Worm (Caenorhabditis elegans): ENCODE results near the gene F33A8.7.

DNA sequence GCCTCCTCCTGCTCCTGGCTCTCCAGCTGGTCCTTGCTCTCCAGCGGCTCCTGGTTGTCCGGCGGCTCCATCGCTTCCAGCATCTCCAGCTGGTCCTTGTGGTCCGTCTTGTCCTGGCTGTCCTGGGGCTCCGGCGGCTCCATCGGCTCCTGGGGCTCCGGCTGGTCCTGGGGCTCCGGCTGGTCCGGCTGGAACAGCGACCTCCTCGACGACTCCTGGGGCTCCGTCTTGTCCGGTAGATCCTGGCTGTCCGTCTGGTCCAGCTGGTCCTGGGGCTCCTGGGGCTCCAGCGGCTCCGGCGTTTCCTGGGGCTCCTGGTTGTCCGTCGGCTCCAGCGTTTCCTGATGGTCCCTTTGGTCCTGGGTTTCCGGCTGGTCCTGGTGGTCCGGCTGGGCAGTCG lies 9.7 kb downstream of the F33A8.7 start:
- no peak for TF ChIP-seq elt-3 (tag; optimal IDR thresholded peaks at IDR 0.05)
- TF ChIP-seq nhr-76 (tag; optimal IDR thresholded peaks at IDR 0.05), result no peak
- TF ChIP-seq elt-1 (tag; optimal IDR thresholded peaks at IDR 0.05; ENCODE audit: borderline replicate concordance, insufficient read depth), result no peak
- no peak for TF ChIP-seq nhr-237 (tag; optimal IDR thresholded peaks at IDR 0.05)
- no peak for TF ChIP-seq lin-13 (tag; optimal IDR thresholded peaks at IDR 0.05)
- TF ChIP-seq unc-39 (tag; optimal IDR thresholded peaks at IDR 0.05), result no peak
- TF ChIP-seq blmp-1 (tag; optimal IDR thresholded peaks at IDR 0.05), result no peak
- no peak for TF ChIP-seq unc-120 (tag; optimal IDR thresholded peaks at IDR 0.05; ENCODE audit: poor library complexity, severe bottlenecking)
- no peak for TF ChIP-seq pha-4 (tag; optimal IDR thresholded peaks at IDR 0.05)
- TF ChIP-seq nhr-28 (tag; optimal IDR thresholded peaks at IDR 0.05), result no peak
- no peak for TF ChIP-seq lsy-2 (tag; optimal IDR thresholded peaks at IDR 0.05)
- no peak for TF ChIP-seq ceh-39 (tag; optimal IDR thresholded peaks at IDR 0.05)
